Worm (Caenorhabditis elegans): ENCODE measurements around the gene cwc-15.

- TF ChIP-seq pha-4 (tag; optimal IDR thresholded peaks at IDR 0.05) = no peak
- TF ChIP-seq ceh-6 (GFP tag; optimal IDR thresholded peaks at IDR 0.05) = no peak
- TF ChIP-seq nhr-11 (tag; optimal IDR thresholded peaks at IDR 0.05) = no peak
- no peak for TF ChIP-seq ama-1 (optimal IDR thresholded peaks at IDR 0.05)
- no peak for TF ChIP-seq F13H6.1 (tag; optimal IDR thresholded peaks at IDR 0.05)
- no peak for TF ChIP-seq nfya-1 (tag; optimal IDR thresholded peaks at IDR 0.05)
- TF ChIP-seq ref-2 (tag; optimal IDR thresholded peaks at IDR 0.05) = no peak
- TF ChIP-seq K09A11.1 (tag; optimal IDR thresholded peaks at IDR 0.05; ENCODE audit: insufficient read depth) = no peak
- no peak for TF ChIP-seq madf-2 (tag; optimal IDR thresholded peaks at IDR 0.05)
- TF ChIP-seq ets-4 (tag; optimal IDR thresholded peaks at IDR 0.05) = no peak
- TF ChIP-seq hlh-13 (GFP tag; optimal IDR thresholded peaks at IDR 0.05) = no peak
- TF ChIP-seq pax-1 (tag; optimal IDR thresholded peaks at IDR 0.05) = no peak
- TF ChIP-seq K02D7.2 (tag; optimal IDR thresholded peaks at IDR 0.05) = no peak
Measured at ce11 chrV:16071167-16071566, 48.0 kb downstream of the cwc-15 start, which contains the start of gene nhr-176.

Measured in whole organism, late embryonic.